Fruit fly (Drosophila melanogaster): Measurements from ENCODE around the gene CG32603.

The CG32603 gene

DNA sequence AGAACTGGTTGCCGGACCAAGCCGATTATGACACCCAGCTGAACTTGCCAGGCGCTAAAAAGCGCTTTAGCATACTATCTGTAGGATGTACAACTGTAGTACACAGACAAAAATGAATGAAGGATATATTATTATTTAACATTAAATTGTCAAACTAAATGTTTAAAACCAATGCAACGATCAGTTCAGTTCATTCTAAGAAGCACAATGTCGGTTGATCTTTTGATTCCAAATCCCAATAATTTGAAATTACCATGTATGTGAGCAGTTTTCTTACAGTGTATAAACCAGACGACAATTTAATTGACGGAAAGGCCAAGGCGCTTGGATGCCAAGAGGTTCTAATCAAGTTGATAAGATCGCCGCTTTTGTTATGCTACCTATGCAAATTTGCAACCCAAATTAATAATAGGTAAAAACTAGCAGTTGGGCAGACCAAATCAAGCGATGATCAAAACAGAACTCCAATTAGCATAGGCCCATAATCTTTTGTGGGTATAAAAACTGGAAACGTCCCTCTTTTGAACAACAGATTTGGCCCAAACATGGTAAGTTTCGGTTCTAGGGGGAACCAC is 15.2 kb upstream of the CG32603 start, which contains the start of gene CG12480 (continued):
- TF ChIP-seq twi (tag; optimal IDR thresholded peaks at IDR 0.05) (no peak), fd96Cb (tag; optimal IDR thresholded peaks at IDR 0.05) (no peak), fru (optimal IDR thresholded peaks at IDR 0.05) (no peak), dm (GFP tag; optimal IDR thresholded peaks at IDR 0.05) (no peak), HLH54F (GFP tag; optimal IDR thresholded peaks at IDR 0.05) (peak; percentile 53), Spps (tag; optimal IDR thresholded peaks at IDR 0.05) (no peak), CG32767 (GFP tag; IDR thresholded peaks at IDR 0.05) (no peak), Deaf1 (tag; optimal IDR thresholded peaks at IDR 0.05) (peak; percentile 25), mirr (GFP tag; optimal IDR thresholded peaks at IDR 0.05) (peak; percentile 31), CG8924 (tag; optimal IDR thresholded peaks at IDR 0.05) (peak; percentile 40), sna (GFP tag; IDR thresholded peaks at IDR 0.05; ENCODE audit: partially characterized antibody) (no peak), zen (tag; optimal IDR thresholded peaks at IDR 0.05) (no peak), GATAe (GFP tag; conservative IDR thresholded peaks at IDR 0.05) (no peak), onecut (GFP tag; IDR thresholded peaks at IDR 0.05) (no peak), Tbp (GFP tag; optimal IDR thresholded peaks at IDR 0.05) (no peak), CG15073 (GFP tag; optimal IDR thresholded peaks at IDR 0.05) (no peak), CrebB (tag; optimal IDR thresholded peaks at IDR 0.05) (peak; percentile 38), Mad (GFP tag; optimal IDR thresholded peaks at IDR 0.05) (no peak), salm (tag; optimal IDR thresholded peaks at IDR 0.05) (no peak), D (optimal IDR thresholded peaks at IDR 0.05) (no peak), D (GFP tag; optimal IDR thresholded peaks at IDR 0.05) (no peak), maf-S (GFP tag; optimal IDR thresholded peaks at IDR 0.05) (no peak), CG32532 (GFP tag; IDR thresholded peaks at IDR 0.05) (peak; percentile 90), CG12155 (GFP tag; optimal IDR thresholded peaks at IDR 0.05) (peak; percentile 53), CG10321 (GFP tag; IDR thresholded peaks at IDR 0.05) (no peak), CG11695 (GFP tag; IDR thresholded peaks at IDR 0.05) (0 out of 3 replicates have a peak, but pooled peaks have one; percentile 25), Nf-YA (GFP tag; IDR thresholded peaks at IDR 0.05) (no peak), Hr78 (GFP tag; optimal IDR thresholded peaks at IDR 0.05) (no peak), CG9932 (GFP tag; IDR thresholded peaks at IDR 0.05) (peak; percentile 87), CG4404 (GFP tag; IDR thresholded peaks at IDR 0.05) (peak; percentile 38; the same call in 1 of the 2 replicates), Ets97D (GFP tag; optimal IDR thresholded peaks at IDR 0.05) (no peak), Sin3A (optimal IDR thresholded peaks at IDR 0.05) (no peak)

DNA sequence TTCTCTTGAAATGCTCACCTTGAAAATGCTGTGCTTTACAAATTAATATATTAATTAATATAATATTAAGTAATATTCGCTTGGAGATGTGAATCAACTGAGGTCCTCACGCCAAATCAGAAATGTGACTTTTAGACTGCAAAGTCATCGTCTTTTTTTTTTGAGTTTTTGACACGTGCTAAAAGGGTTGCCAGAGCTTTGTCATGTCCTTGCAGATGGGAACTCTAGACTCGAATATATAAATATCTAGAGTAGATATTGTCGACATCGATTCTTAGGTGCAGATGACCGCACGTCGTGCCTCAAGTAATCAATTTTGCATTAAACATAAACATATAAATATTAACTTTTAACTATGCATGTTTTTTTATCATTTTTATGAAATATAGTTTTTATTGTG is 11.8 kb upstream of the CG32603 start, which contains the start of gene betaNACtes1:
betaNACtes1 (minus strand) TSS at position 101 of the 400 bp plus-strand sequence.
- TF ChIP-seq ara (GFP tag; IDR thresholded peaks at IDR 0.05) (no peak), nerfin-2 (GFP tag; IDR thresholded peaks at IDR 0.05; ENCODE audit: partially characterized antibody) (no peak), Mrtf (GFP tag; IDR thresholded peaks at IDR 0.05) (no peak), ttk (GFP tag; IDR thresholded peaks at IDR 0.05) (no peak), shn (GFP tag; optimal IDR thresholded peaks at IDR 0.05) (no peak), HHEX (GFP tag; optimal IDR thresholded peaks at IDR 0.05) (no peak), gro (GFP tag; optimal IDR thresholded peaks at IDR 0.05) (no peak), cwo (GFP tag; optimal IDR thresholded peaks at IDR 0.05) (no peak), sens-2 (GFP tag; IDR thresholded peaks at IDR 0.05) (no peak), onecut (GFP tag; IDR thresholded peaks at IDR 0.05) (no peak), NK7.1 (GFP tag; optimal IDR thresholded peaks at IDR 0.05) (no peak), Chrac-16 (GFP tag; optimal IDR thresholded peaks at IDR 0.05) (no peak), Bgb (GFP tag; IDR thresholded peaks at IDR 0.05; ENCODE audit: partially characterized antibody) (no peak)
